Worm (Caenorhabditis elegans) whole organism, late embryonic: ENCODE results near the gene wht-1.

Experiments used
- C08G9.2 ChIP-seq: sonication (generic microtip); optimal IDR thresholded peaks from 2 replicates; lab custom pipeline; 2016; ENCODE audit warnings: mild to moderate bottlenecking, missing genetic modification characterization, moderate library complexity, missing compliant biosample characterization
- F13H6.1 ChIP-seq: sonication (generic microtip); optimal IDR thresholded peaks from 2 replicates; lab custom pipeline; 2016; ENCODE audit warnings: missing genetic modification characterization, missing compliant biosample characterization
- K09A11.1 ChIP-seq: sonication (generic microtip); optimal IDR thresholded peaks from 2 replicates; lab custom pipeline; 2017; ENCODE audit warnings: antibody characterized with exemption, mild to moderate bottlenecking, missing genetic modification characterization, missing compliant biosample characterization; ENCODE audit not compliant: insufficient read depth
- T23F11.4 ChIP-seq: fragments of 200-800 bp; sonication (Bioruptor generic); optimal IDR thresholded peaks from 2 replicates; lab custom pipeline; 2018; ENCODE audit warnings: mild to moderate bottlenecking, missing genetic modification characterization, missing compliant biosample characterization
- ama-1 ChIP-seq: fragments of 150-350 bp; optimal IDR thresholded peaks from 2 replicates; lab custom pipeline; 2014
- ceh-14 ChIP-seq: sonication (generic microtip); optimal IDR thresholded peaks from 2 replicates; lab custom pipeline; 2016; ENCODE audit warnings: missing genotype, missing genetic modification characterization, missing compliant biosample characterization
- ceh-18 ChIP-seq: sonication (generic microtip); optimal IDR thresholded peaks from 2 replicates; lab custom pipeline; 2016; ENCODE audit warnings: missing genetic modification characterization, missing compliant biosample characterization
- ceh-19 ChIP-seq: fragments of 200-800 bp; sonication (Bioruptor generic); optimal IDR thresholded peaks from 2 replicates; lab custom pipeline; 2018; ENCODE audit warnings: mild to moderate bottlenecking, missing genetic modification characterization, missing compliant biosample characterization
- ceh-2 ChIP-seq: sonication (generic microtip); optimal IDR thresholded peaks from 2 replicates; lab custom pipeline; 2016; ENCODE audit warnings: missing genotype, missing genetic modification characterization, missing compliant biosample characterization
- ceh-22 ChIP-seq: sonication (generic microtip); optimal IDR thresholded peaks from 2 replicates; lab custom pipeline; 2017; ENCODE audit warnings: missing biosample characterization, missing genetic modification characterization
- ceh-24 ChIP-seq: sonication (generic microtip); optimal IDR thresholded peaks from 2 replicates; lab custom pipeline; 2016; ENCODE audit warnings: mild to moderate bottlenecking, missing genetic modification characterization, missing compliant biosample characterization
- ceh-31 ChIP-seq: sonication (generic microtip); optimal IDR thresholded peaks from 2 replicates; lab custom pipeline; 2016; ENCODE audit warnings: missing genetic modification characterization, missing compliant biosample characterization
- ceh-34 ChIP-seq: sonication (generic microtip); optimal IDR thresholded peaks from 2 replicates; lab custom pipeline; 2016; ENCODE audit warnings: mild to moderate bottlenecking, missing genetic modification characterization, missing compliant biosample characterization
- ceh-45 ChIP-seq: fragments of 200-800 bp; sonication (Bioruptor generic); IDR thresholded peaks from 2 replicates; pipeline ENCODE4 v1.3.6; 2022; ENCODE audit warnings: missing genetic modification reagents, missing genetic modification characterization, missing compliant biosample characterization
- ceh-48 ChIP-seq: sonication (generic microtip); optimal IDR thresholded peaks from 2 replicates; lab custom pipeline; 2016; ENCODE audit warnings: missing genetic modification characterization, inconsistent platforms, missing compliant biosample characterization
- ceh-6 ChIP-seq: fragments of 200-800 bp; sonication (Bioruptor generic); optimal IDR thresholded peaks from 2 replicates; lab custom pipeline; 2018; ENCODE audit warnings: mild to moderate bottlenecking, missing genetic modification characterization, missing compliant biosample characterization
- ceh-9 ChIP-seq: sonication (generic microtip); optimal IDR thresholded peaks from 2 replicates; lab custom pipeline; 2016; ENCODE audit warnings: mild to moderate bottlenecking, missing genetic modification characterization, inconsistent platforms, missing compliant biosample characterization
- elt-2 ChIP-seq: sonication (generic microtip); optimal IDR thresholded peaks from 2 replicates; lab custom pipeline; 2016; ENCODE audit warnings: missing genetic modification reagents, missing genetic modification characterization, missing compliant biosample characterization
- ets-4 ChIP-seq: sonication (generic microtip); optimal IDR thresholded peaks from 2 replicates; lab custom pipeline; 2016; ENCODE audit warnings: missing genetic modification characterization, missing compliant biosample characterization
- eyg-1 ChIP-seq: sonication (generic microtip); optimal IDR thresholded peaks from 2 replicates; lab custom pipeline; 2016; ENCODE audit warnings: missing genotype, missing genetic modification characterization, missing compliant biosample characterization
- fkh-6 ChIP-seq: sonication (generic microtip); optimal IDR thresholded peaks from 2 replicates; lab custom pipeline; 2016; ENCODE audit warnings: missing genetic modification characterization, missing compliant biosample characterization
- gmeb-2 ChIP-seq: sonication (generic microtip); optimal IDR thresholded peaks from 2 replicates; lab custom pipeline; 2016; ENCODE audit warnings: missing genetic modification characterization, inconsistent platforms, missing compliant biosample characterization
- hlh-6 ChIP-seq: sonication (generic microtip); optimal IDR thresholded peaks from 2 replicates; lab custom pipeline; 2016; ENCODE audit warnings: missing genotype, missing genetic modification characterization, missing compliant biosample characterization
- hlh-8 ChIP-seq: sonication (generic microtip); optimal IDR thresholded peaks from 2 replicates; lab custom pipeline; 2016; ENCODE audit warnings: missing genotype, missing genetic modification characterization, missing compliant biosample characterization
- lim-6 ChIP-seq: sonication (generic microtip); optimal IDR thresholded peaks from 2 replicates; lab custom pipeline; 2016; ENCODE audit warnings: missing genetic modification characterization, missing compliant biosample characterization
- lin-11 ChIP-seq: fragments of 200-800 bp; sonication (Bioruptor generic); optimal IDR thresholded peaks from 2 replicates; lab custom pipeline; 2018; ENCODE audit warnings: mild to moderate bottlenecking, missing genetic modification characterization, missing compliant biosample characterization
- madf-2 ChIP-seq: sonication (generic microtip); optimal IDR thresholded peaks from 2 replicates; lab custom pipeline; 2017; ENCODE audit warnings: missing genetic modification characterization, missing compliant biosample characterization
- nhr-11 ChIP-seq: fragments of 150-350 bp; optimal IDR thresholded peaks from 2 replicates; lab custom pipeline; 2014; ENCODE audit warnings: missing biosample characterization, missing genetic modification characterization
- nhr-232 ChIP-seq: sonication (generic microtip); optimal IDR thresholded peaks from 2 replicates; lab custom pipeline; 2016; ENCODE audit warnings: missing genetic modification characterization, missing compliant biosample characterization
- npax-4 ChIP-seq: sonication (generic microtip); optimal IDR thresholded peaks from 2 replicates; lab custom pipeline; 2016; ENCODE audit warnings: missing genetic modification characterization, missing compliant biosample characterization
- pat-9 ChIP-seq: fragments of 200-800 bp; sonication (Bioruptor generic); optimal IDR thresholded peaks from 2 replicates; lab custom pipeline; 2018; ENCODE audit warnings: mild to moderate bottlenecking, missing genetic modification characterization, moderate library complexity, missing compliant biosample characterization
- pax-1 ChIP-seq: fragments of 150-350 bp; optimal IDR thresholded peaks from 2 replicates; lab custom pipeline; 2014; ENCODE audit warnings: missing biosample characterization, missing genetic modification characterization
- pha-2 ChIP-seq: sonication (generic microtip); optimal IDR thresholded peaks from 2 replicates; lab custom pipeline; 2017; ENCODE audit warnings: mild to moderate bottlenecking, missing genetic modification characterization, missing compliant biosample characterization
- pqm-1 ChIP-seq: sonication (generic microtip); optimal IDR thresholded peaks from 2 replicates; lab custom pipeline; 2016; ENCODE audit warnings: missing genetic modification characterization, missing compliant biosample characterization
- pros-1 ChIP-seq: fragments of 150-350 bp; optimal IDR thresholded peaks from 2 replicates; lab custom pipeline; 2014; ENCODE audit warnings: missing biosample characterization, missing genetic modification reagents, missing genetic modification characterization
- ref-2 ChIP-seq: sonication (generic microtip); optimal IDR thresholded peaks from 2 replicates; lab custom pipeline; 2016; ENCODE audit warnings: missing genetic modification characterization, missing compliant biosample characterization
- rnt-1 ChIP-seq: sonication (generic microtip); optimal IDR thresholded peaks from 2 replicates; lab custom pipeline; 2016; ENCODE audit warnings: missing genetic modification characterization, missing compliant biosample characterization
- syd-9 ChIP-seq: sonication (generic microtip); optimal IDR thresholded peaks from 2 replicates; lab custom pipeline; 2016; ENCODE audit warnings: mild to moderate bottlenecking, missing genetic modification characterization, moderate library complexity, missing compliant biosample characterization
- tbx-7 ChIP-seq: sonication (generic microtip); optimal IDR thresholded peaks from 2 replicates; lab custom pipeline; 2016; ENCODE audit warnings: missing genotype, missing genetic modification characterization, missing compliant biosample characterization
- unc-3 ChIP-seq, 2 experiments: fragments of 200-800 bp in 1 of 2; sonication (Bioruptor generic) in 1 of 2; sonication (generic microtip) in 1 of 2; conservative IDR thresholded peaks in 1 of 2; optimal IDR thresholded peaks in 1 of 2; 2 replicates each; pipeline versions ENCODE4 v1.3.6 to Lab custom; 2016 to 2022; ENCODE audit warnings: missing compliant biosample characterization in 2 of 2, missing genetic modification characterization in 2 of 2, missing genetic modification reagents in 1 of 2
- unc-42 ChIP-seq: sonication (generic microtip); optimal IDR thresholded peaks from 2 replicates; lab custom pipeline; 2016; ENCODE audit warnings: missing genotype, missing genetic modification characterization, missing compliant biosample characterization
- unc-55 ChIP-seq: sonication (generic microtip); optimal IDR thresholded peaks from 2 replicates; lab custom pipeline; 2017; ENCODE audit warnings: missing biosample characterization, missing genetic modification reagents, missing genetic modification characterization
- unc-86 ChIP-seq: sonication (generic microtip); optimal IDR thresholded peaks from 2 replicates; lab custom pipeline; 2016; ENCODE audit warnings: missing genetic modification characterization, missing compliant biosample characterization
- zip-5 ChIP-seq: sonication (generic microtip); optimal IDR thresholded peaks from 2 replicates; lab custom pipeline; 2016; ENCODE audit warnings: missing genetic modification characterization, missing compliant biosample characterization
- ztf-16 ChIP-seq: sonication (generic microtip); optimal IDR thresholded peaks from 2 replicates; lab custom pipeline; 2017; ENCODE audit warnings: missing genetic modification characterization, missing compliant biosample characterization

Gene wht-1

ce11 chrIII:6078917-6079316 lies 8.6 kb downstream of the wht-1 start (continued):
- TF ChIP-seq tbx-7 (tag; lab: Kevin White, UChicago) (no peak), ceh-22 (no peak), rnt-1 (no peak), pros-1 (no peak), F13H6.1 (no peak), lin-11 (no peak), ceh-34 (tag; lab: Kevin White, UChicago) (peak; percentile 5), ceh-6 (GFP tag; lab: Kevin White, UChicago) (no peak), zip-5 (no peak), C08G9.2 (tag; lab: Kevin White, UChicago) (no peak), nhr-232 (tag; lab: Kevin White, UChicago) (no peak), T23F11.4 (GFP tag; lab: Kevin White, UChicago) (no peak), ceh-9 (tag; lab: Kevin White, UChicago) (no peak), elt-2 (tag; lab: Kevin White, UChicago) (no peak), pqm-1 (no peak), K09A11.1 (tag; lab: Kevin White, UChicago) (no peak), pat-9 (tag; lab: Kevin White, UChicago) (no peak), madf-2 (tag; lab: Kevin White, UChicago) (no peak), ceh-19 (GFP tag; lab: Kevin White, UChicago) (no peak), ceh-24 (tag; lab: Kevin White, UChicago) (no peak), gmeb-2 (no peak), hlh-6 (no peak), ama-1 (no peak), ceh-45 (no peak), ref-2 (tag; lab: Kevin White, UChicago) (peak; percentile 27), pax-1 (tag; lab: Kevin White, UChicago) (no peak), nhr-11 (tag; lab: Kevin White, UChicago) (no peak), ztf-16 (tag; lab: Kevin White, UChicago) (no peak), lim-6 (tag; lab: Kevin White, UChicago) (no peak), eyg-1 (no peak), syd-9 (no peak), unc-86 (tag; lab: Kevin White, UChicago) (no peak), ceh-2 (tag; lab: Kevin White, UChicago) (no peak), fkh-6 (tag; lab: Kevin White, UChicago) (no peak), ets-4 (tag; lab: Kevin White, UChicago) (no peak), ceh-48 (no peak), hlh-8 (peak; percentile 28), ceh-31 (tag; lab: Kevin White, UChicago) (peak; percentile 33), pha-2 (no peak), ceh-18 (tag; lab: Kevin White, UChicago) (peak; percentile 10)

ce11 chrIII:6077973-6078372 lies 9.6 kb downstream of the wht-1 start:
- TF ChIP-seq syd-9 (no peak), unc-3 (GFP tag; conservative IDR thresholded peaks at IDR 0.05; lab: Robert Waterston, UW) (no peak), unc-3 (tag; optimal IDR thresholded peaks at IDR 0.05; lab: Kevin White, UChicago) (no peak), unc-86 (tag; lab: Kevin White, UChicago) (peak; percentile 43), unc-55 (peak; percentile 14), npax-4 (no peak), ceh-14 (tag; lab: Kevin White, UChicago) (peak; percentile 75), F13H6.1 (no peak), unc-42 (peak; percentile 47), hlh-6 (no peak)
